Worm (Caenorhabditis elegans) whole organism, young adult: ENCODE data around the gene F44E5.5.
A peak's percentile ranks its signal among the peaks of the same experiment; 100 is the strongest.

Experiments used
- F10E7.11 ChIP-seq: sonication (generic microtip); optimal IDR thresholded peaks from 2 replicates; lab custom pipeline; 2017; ENCODE audit warnings: mild to moderate bottlenecking, missing genetic modification characterization, moderate library complexity, missing compliant biosample characterization
- F37B4.10 ChIP-seq: fragments of 200-800 bp; sonication (Bioruptor generic); IDR thresholded peaks from 2 replicates; pipeline ENCODE4 v1.3.6; 2022; ENCODE audit warnings: missing genetic modification characterization, missing compliant biosample characterization
- F52B5.7 ChIP-seq: sonication (generic microtip); optimal IDR thresholded peaks from 2 replicates; lab custom pipeline; 2016; ENCODE audit warnings: mild to moderate bottlenecking, missing genetic modification characterization, missing compliant biosample characterization
- F57C9.4 ChIP-seq: sonication (generic microtip); optimal IDR thresholded peaks from 2 replicates; lab custom pipeline; 2017; ENCODE audit warnings: mild to moderate bottlenecking, missing genetic modification characterization, missing compliant biosample characterization
- Y56A3A.18 ChIP-seq: fragments of 200-800 bp; sonication (Bioruptor generic); IDR thresholded peaks from 2 replicates; pipeline ENCODE4 v1.3.6; 2022; ENCODE audit warnings: missing genetic modification reagents, missing genetic modification characterization, missing compliant biosample characterization
- ama-1 ChIP-seq, 3 experiments: fragments of 150-350 bp in 1 of 3; sonication (generic microtip) in 2 of 3; optimal IDR thresholded peaks; 2 replicates each; lab custom pipeline; 2014 to 2018; ENCODE audit warnings: missing biosample characterization in 2 of 3, missing genetic modification characterization in 2 of 3, missing genetic modification reagents in 2 of 3
- atf-7 ChIP-seq: sonication (generic microtip); optimal IDR thresholded peaks from 2 replicates; lab custom pipeline; 2017; ENCODE audit warnings: mild to moderate bottlenecking, missing genetic modification characterization, missing compliant biosample characterization
- attf-3 ChIP-seq: fragments of 200-800 bp; sonication (Bioruptor generic); conservative IDR thresholded peaks from 2 replicates; pipeline ENCODE4 v1.3.6; 2022; ENCODE audit warnings: missing genetic modification reagents, missing genetic modification characterization, missing compliant biosample characterization
- ceh-91 ChIP-seq: fragments of 200-800 bp; sonication (Bioruptor generic); IDR thresholded peaks from 2 replicates; pipeline ENCODE4 v1.3.6; 2022; ENCODE audit warnings: missing genetic modification reagents, missing genetic modification characterization, missing compliant biosample characterization
- dox-1 ChIP-seq: fragments of 200-800 bp; sonication (Bioruptor generic); IDR thresholded peaks from 2 replicates; pipeline ENCODE4 v1.3.6; 2022; ENCODE audit warnings: missing genetic modification reagents, missing genetic modification characterization, missing compliant biosample characterization
- dpl-1 ChIP-seq: fragments of 150-350 bp; optimal IDR thresholded peaks from 2 replicates; lab custom pipeline; 2014; ENCODE audit warnings: missing biosample characterization, missing genetic modification reagents, missing genetic modification characterization
- egl-44 ChIP-seq: fragments of 200-800 bp; sonication (Bioruptor generic); IDR thresholded peaks from 2 replicates; pipeline ENCODE4 v1.3.6; 2022; ENCODE audit warnings: missing genetic modification reagents, missing genetic modification characterization, missing compliant biosample characterization
- gei-17 ChIP-seq: fragments of 200-800 bp; sonication (Bioruptor generic); optimal IDR thresholded peaks from 2 replicates; lab custom pipeline; 2018; ENCODE audit warnings: mild to moderate bottlenecking, missing genetic modification characterization, missing compliant biosample characterization
- hrde-1 ChIP-seq: sonication (generic microtip); optimal IDR thresholded peaks from 2 replicates; lab custom pipeline; 2016; ENCODE audit warnings: missing genetic modification characterization, mild to moderate bottlenecking, missing compliant biosample characterization, moderate library complexity, missing genotype, missing genetic modification reagents, borderline replicate concordance
- lin-26 ChIP-seq: fragments of 200-800 bp; sonication (Bioruptor generic); IDR thresholded peaks from 2 replicates; pipeline ENCODE4 v1.3.6; 2022; ENCODE audit warnings: missing genetic modification reagents, missing genetic modification characterization, missing compliant biosample characterization
- lsy-27 ChIP-seq: sonication (generic microtip); optimal IDR thresholded peaks from 2 replicates; lab custom pipeline; 2017; ENCODE audit warnings: missing genetic modification characterization, mild to moderate bottlenecking, missing compliant biosample characterization, antibody characterized with exemption, missing genotype, borderline replicate concordance; ENCODE audit not compliant: insufficient read depth
- madf-6 ChIP-seq: fragments of 200-800 bp; sonication (Bioruptor generic); IDR thresholded peaks from 2 replicates; pipeline ENCODE4 v1.3.6; 2022; ENCODE audit warnings: missing genetic modification reagents, missing genetic modification characterization, missing compliant biosample characterization
- madf-8 ChIP-seq: fragments of 200-800 bp; sonication (Bioruptor generic); conservative IDR thresholded peaks from 2 replicates; pipeline ENCODE4 v1.3.6; 2022; ENCODE audit warnings: missing genetic modification reagents, missing genetic modification characterization, missing compliant biosample characterization
- mcd-1 ChIP-seq: fragments of 200-800 bp; sonication (Bioruptor generic); IDR thresholded peaks from 2 replicates; pipeline ENCODE4 v1.3.6; 2022; ENCODE audit warnings: missing genetic modification reagents, missing genetic modification characterization, missing compliant biosample characterization
- nfya-1 ChIP-seq: sonication (generic microtip); optimal IDR thresholded peaks from 2 replicates; lab custom pipeline; 2017; ENCODE audit warnings: antibody characterized with exemption, missing compliant biosample characterization, missing genetic modification characterization, borderline replicate concordance; ENCODE audit not compliant: insufficient read depth
- nfyb-1 ChIP-seq: fragments of 200-800 bp; sonication (Bioruptor generic); IDR thresholded peaks from 2 replicates; pipeline ENCODE4 v1.3.6; 2022; ENCODE audit warnings: missing genetic modification reagents, missing genetic modification characterization, missing compliant biosample characterization
- nhr-179 ChIP-seq: sonication (generic microtip); optimal IDR thresholded peaks from 2 replicates; lab custom pipeline; 2016; ENCODE audit warnings: mild to moderate bottlenecking, missing genetic modification characterization, missing compliant biosample characterization
- nhr-90 ChIP-seq: sonication (generic microtip); optimal IDR thresholded peaks from 2 replicates; lab custom pipeline; 2016; ENCODE audit warnings: missing genotype, mild to moderate bottlenecking, missing genetic modification characterization, missing compliant biosample characterization
- rec-8 ChIP-seq, 2 experiments: sonication (generic microtip); optimal IDR thresholded peaks; 2 replicates each; lab custom pipeline; 2016; ENCODE audit warnings: mild to moderate bottlenecking in 2 of 2, missing genetic modification characterization in 2 of 2, missing genetic modification reagents in 2 of 2, missing genotype in 2 of 2, missing biosample characterization in 1 of 2, missing compliant biosample characterization in 1 of 2, moderate library complexity in 1 of 2
- repo-1 ChIP-seq: sonication (generic microtip); optimal IDR thresholded peaks from 2 replicates; lab custom pipeline; 2017; ENCODE audit warnings: mild to moderate bottlenecking, missing genetic modification characterization, missing compliant biosample characterization
- sdz-38 ChIP-seq: sonication (generic microtip); optimal IDR thresholded peaks from 2 replicates; lab custom pipeline; 2016; ENCODE audit warnings: missing genotype, missing genetic modification characterization, missing compliant biosample characterization
- sea-2 ChIP-seq: fragments of 200-800 bp; sonication (Bioruptor generic); IDR thresholded peaks from 2 replicates; pipeline ENCODE4 v1.3.6; 2022; ENCODE audit warnings: missing genetic modification characterization, missing compliant biosample characterization
- snpc-1.1 ChIP-seq: sonication (generic microtip); optimal IDR thresholded peaks from 2 replicates; lab custom pipeline; 2017; ENCODE audit warnings: missing genetic modification characterization, mild to moderate bottlenecking, missing compliant biosample characterization, antibody characterized with exemption, moderate library complexity, missing genotype, missing genetic modification reagents; ENCODE audit not compliant: insufficient read depth
- snpc-1.3 ChIP-seq: sonication (generic microtip); optimal IDR thresholded peaks from 2 replicates; lab custom pipeline; 2017; ENCODE audit warnings: missing genetic modification characterization, mild to moderate bottlenecking, missing compliant biosample characterization, antibody characterized with exemption, moderate library complexity, missing genotype, missing genetic modification reagents; ENCODE audit not compliant: insufficient read depth
- snpc-3.4 ChIP-seq: sonication (generic microtip); optimal IDR thresholded peaks from 2 replicates; lab custom pipeline; 2017; ENCODE audit warnings: missing genetic modification characterization, mild to moderate bottlenecking, missing compliant biosample characterization, antibody characterized with exemption, moderate library complexity, missing genotype, missing genetic modification reagents
- snpc-4 ChIP-seq, 5 experiments: fragments of 150-350 bp in 1 of 5; sonication (generic microtip) in 4 of 5; optimal IDR thresholded peaks; 2 replicates each; lab custom pipeline; 2014 to 2018; ENCODE audit warnings: missing genetic modification characterization in 5 of 5, missing biosample characterization in 3 of 5, antibody characterized with exemption in 2 of 5, mild to moderate bottlenecking in 2 of 5, missing compliant biosample characterization in 2 of 5, missing genotype in 2 of 5, moderate library complexity in 2 of 5, missing genetic modification reagents in 1 of 5
- sptf-2 ChIP-seq: fragments of 200-800 bp; sonication (Bioruptor generic); optimal IDR thresholded peaks from 2 replicates; lab custom pipeline; 2018; ENCODE audit warnings: mild to moderate bottlenecking, missing genetic modification characterization, missing compliant biosample characterization
- unc-130 ChIP-seq: sonication (generic microtip); optimal IDR thresholded peaks from 2 replicates; lab custom pipeline; 2016; ENCODE audit warnings: missing genetic modification reagents, missing genetic modification characterization, missing compliant biosample characterization
- xnd-1 ChIP-seq: sonication (generic microtip); optimal IDR thresholded peaks from 2 replicates; lab custom pipeline; 2016; ENCODE audit warnings: missing genotype, missing genetic modification reagents, missing genetic modification characterization, missing compliant biosample characterization
- zim-3 ChIP-seq: sonication (generic microtip); optimal IDR thresholded peaks from 2 replicates; lab custom pipeline; 2017; ENCODE audit warnings: mild to moderate bottlenecking, missing genetic modification characterization, moderate library complexity, missing compliant biosample characterization
- ztf-18 ChIP-seq: sonication (generic microtip); optimal IDR thresholded peaks from 2 replicates; lab custom pipeline; 2016; ENCODE audit warnings: missing genotype, mild to moderate bottlenecking, missing genetic modification characterization, missing compliant biosample characterization
- ztf-25 ChIP-seq: fragments of 200-800 bp; sonication (Bioruptor generic); IDR thresholded peaks from 2 replicates; pipeline ENCODE4 v1.3.6; 2022; ENCODE audit warnings: missing genetic modification reagents, missing genetic modification characterization, missing compliant biosample characterization

Gene F44E5.5

DNA sequence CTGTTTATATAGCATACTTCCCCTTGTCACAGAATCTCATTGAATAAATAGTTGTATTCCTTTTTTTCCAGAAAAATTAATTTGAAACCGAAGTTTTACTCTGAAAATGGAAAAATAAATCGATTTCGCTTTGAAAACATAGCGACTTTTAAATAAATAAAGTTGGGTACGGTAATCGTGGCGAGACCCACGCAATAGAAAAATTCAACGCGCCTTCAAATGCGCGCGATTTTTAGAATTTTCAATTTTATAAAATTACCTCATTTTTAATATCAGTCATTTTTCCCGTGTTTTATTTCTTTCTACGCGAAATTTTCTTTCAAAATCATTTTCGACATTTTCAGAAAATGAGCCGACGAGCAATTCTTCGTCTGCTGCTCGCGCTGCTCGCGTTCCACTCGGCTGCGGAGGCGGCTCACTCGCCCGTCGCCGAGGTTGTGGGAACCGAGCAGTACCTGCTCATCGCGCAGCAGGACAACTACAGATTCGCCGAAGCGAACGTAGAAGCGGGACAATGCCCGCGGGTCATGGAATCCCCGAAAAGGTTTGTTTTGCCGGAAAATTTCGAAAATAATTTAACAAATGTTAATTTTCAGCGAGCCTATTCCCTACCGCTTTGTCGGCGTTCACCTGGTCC is 32.9 kb upstream of the F44E5.5 start, which contains the start of gene F13D12.5 (continued):
- no peak for TF ChIP-seq nfyb-1
- no peak for TF ChIP-seq F52B5.7 (tag; lab: Kevin White, UChicago)
- TF ChIP-seq repo-1 (tag; lab: Kevin White, UChicago): no peak
- no peak for TF ChIP-seq rec-8 (tag; optimal IDR thresholded peaks at IDR 0.05; lab: Kevin White, UChicago)
- no peak for TF ChIP-seq F10E7.11
- TF ChIP-seq dpl-1: peak; percentile 74
- no peak for TF ChIP-seq ama-1 (optimal IDR thresholded peaks at IDR 0.05; lab: Kevin White, UChicago)
- TF ChIP-seq ama-1 (GFP tag; optimal IDR thresholded peaks at IDR 0.05; lab: Kevin White, UChicago): no peak
- TF ChIP-seq snpc-1.1: peak; percentile 38
- TF ChIP-seq xnd-1: peak; percentile 82
- no peak for TF ChIP-seq F37B4.10 (GFP tag; lab: Robert Waterston, UW)
- peak; percentile 43 for TF ChIP-seq dox-1 (GFP tag; lab: Robert Waterston, UW)
- TF ChIP-seq nhr-179 (tag; lab: Kevin White, UChicago): no peak
- no peak for TF ChIP-seq ztf-25 (GFP tag; lab: Robert Waterston, UW)
- TF ChIP-seq sea-2 (GFP tag; lab: Robert Waterston, UW): no peak
- peak; percentile 51 for TF ChIP-seq attf-3 (GFP tag; lab: Robert Waterston, UW)
- TF ChIP-seq lsy-27 (tag; lab: Kevin White, UChicago): no peak
- TF ChIP-seq Y56A3A.18: 0 out of 2 replicates have a peak, but pooled peaks have one; percentile 40
- no peak for TF ChIP-seq egl-44 (GFP tag; lab: Robert Waterston, UW)
- TF ChIP-seq snpc-1.3 (tag; lab: Kevin White, UChicago): peak; percentile 23
- TF ChIP-seq hrde-1 (tag; lab: Kevin White, UChicago): no peak
- peak; percentile 94 for TF ChIP-seq madf-6 (GFP tag; lab: Robert Waterston, UW)
- no peak for TF ChIP-seq nfya-1 (tag; lab: Kevin White, UChicago)
- TF ChIP-seq mcd-1 (GFP tag; lab: Robert Waterston, UW): peak; percentile 43; the same call in 1 of the 2 replicates
- no peak for TF ChIP-seq atf-7 (tag; lab: Kevin White, UChicago)
- peak; percentile 6 for TF ChIP-seq ztf-18
- TF ChIP-seq gei-17: no peak
- TF ChIP-seq F57C9.4 (tag; lab: Kevin White, UChicago): no peak
- TF ChIP-seq nhr-90: no peak
- TF ChIP-seq snpc-3.4 (tag; lab: Kevin White, UChicago): peak; percentile 71
- TF ChIP-seq lin-26: 0 out of 2 replicates have a peak, but pooled peaks have one; percentile 60
- peak; percentile 88 for TF ChIP-seq ceh-91 (GFP tag; lab: Robert Waterston, UW)
- TF ChIP-seq madf-8 (GFP tag; lab: Robert Waterston, UW): peak; percentile 89
- no peak for TF ChIP-seq sptf-2 (GFP tag; lab: Kevin White, UChicago)
- peak; percentile 44 for TF ChIP-seq zim-3 (tag; lab: Kevin White, UChicago)
- no peak for TF ChIP-seq snpc-4 (GFP tag; optimal IDR thresholded peaks at IDR 0.05; lab: Kevin White, UChicago)
- TF ChIP-seq snpc-4 (tag; optimal IDR thresholded peaks at IDR 0.05; lab: Kevin White, UChicago): peak in 1 of 4 experiments; percentile 1
- TF ChIP-seq unc-130 (GFP tag; lab: Kevin White, UChicago): peak; percentile 37
- no peak for TF ChIP-seq sdz-38 (tag; lab: Kevin White, UChicago)
